Fruit fly (Drosophila melanogaster): ENCODE results near the gene Tet.
A peak's percentile ranks its signal among the peaks of the same experiment; 100 is the strongest.

Tet gene

dm6 chr3L:2782678-2783027 is 96.3 kb downstream of the Tet start:
- TF ChIP-seq lola (GFP tag; optimal IDR thresholded peaks at IDR 0.05) = no peak
- no peak for TF ChIP-seq Abd-B (GFP tag; optimal IDR thresholded peaks at IDR 0.05)
- no peak for TF ChIP-seq woc (GFP tag; optimal IDR thresholded peaks at IDR 0.05)
- no peak for TF ChIP-seq HLH106 (tag; optimal IDR thresholded peaks at IDR 0.05)
- TF ChIP-seq dl (GFP tag; optimal IDR thresholded peaks at IDR 0.05; ENCODE audit: insufficient read depth in 1 of 2, partially characterized antibody in 2 of 2) = no peak
- no peak for TF ChIP-seq usp (GFP tag; optimal IDR thresholded peaks at IDR 0.05)

- TF ChIP-seq Myc (optimal IDR thresholded peaks at IDR 0.05) = peak; percentile 35
- no peak for TF ChIP-seq CrebA (GFP tag; optimal IDR thresholded peaks at IDR 0.05; ENCODE audit: borderline replicate concordance)
- peak; percentile 49 for TF ChIP-seq Hr83 (GFP tag; optimal IDR thresholded peaks at IDR 0.05; ENCODE audit: poor library complexity, severe bottlenecking)
- TF ChIP-seq HLH106 (tag; optimal IDR thresholded peaks at IDR 0.05) = peak; percentile 35
- peak; percentile 18 for TF ChIP-seq ey (GFP tag; optimal IDR thresholded peaks at IDR 0.05)
- TF ChIP-seq Rel (GFP tag; optimal IDR thresholded peaks at IDR 0.05) = no peak
- peak; percentile 43 for TF ChIP-seq Rel (tag; optimal IDR thresholded peaks at IDR 0.05)
- TF ChIP-seq Abd-B (GFP tag; optimal IDR thresholded peaks at IDR 0.05) = no peak
Observed at dm6 chr3L:2781991-2782677, 96.8 kb downstream of the Tet start, which contains the start of gene Pgant6. Pgant6 (plus strand) TSS chr3L:2782255.

dm6 chr3L:2780711-2781110 is 98.2 kb downstream of the Tet start, which contains the start of gene mRpS35:
mRpS35 (plus strand) TSS chr3L:2780899.
- TF ChIP-seq lola (GFP tag; optimal IDR thresholded peaks at IDR 0.05) (no peak), Dif (GFP tag; optimal IDR thresholded peaks at IDR 0.05; ENCODE audit: partially characterized antibody) (no peak), Hr83 (GFP tag; optimal IDR thresholded peaks at IDR 0.05; ENCODE audit: poor library complexity, severe bottlenecking) (no peak), OdsH (GFP tag; optimal IDR thresholded peaks at IDR 0.05) (no peak), usp (GFP tag; optimal IDR thresholded peaks at IDR 0.05) (no peak), HLH106 (tag; optimal IDR thresholded peaks at IDR 0.05) (no peak), Rel (GFP tag; optimal IDR thresholded peaks at IDR 0.05) (no peak), Rel (tag; optimal IDR thresholded peaks at IDR 0.05) (no peak), Abd-B (GFP tag; optimal IDR thresholded peaks at IDR 0.05) (no peak), sv (GFP tag; optimal IDR thresholded peaks at IDR 0.05) (no peak), pan (optimal IDR thresholded peaks at IDR 0.05) (no peak), Vsx2 (GFP tag; optimal IDR thresholded peaks at IDR 0.05; ENCODE audit: partially characterized antibody) (no peak), tai (GFP tag; optimal IDR thresholded peaks at IDR 0.05) (no peak), CrebA (GFP tag; optimal IDR thresholded peaks at IDR 0.05; ENCODE audit: borderline replicate concordance) (no peak), Hr78 (GFP tag; optimal IDR thresholded peaks at IDR 0.05) (no peak), br (GFP tag; optimal IDR thresholded peaks at IDR 0.05) (no peak), rgr (GFP tag; optimal IDR thresholded peaks at IDR 0.05) (no peak), h (GFP tag; optimal IDR thresholded peaks at IDR 0.05) (no peak), fru (GFP tag; optimal IDR thresholded peaks at IDR 0.05) (no peak)

dm6 chr3L:2773968-2774461 is 104.9 kb downstream of the Tet start, which contains the start of the genes CG12093 and Atg2:
CG12093 (minus strand) TSS chr3L:2774007.
Atg2 (plus strand) TSS chr3L:2774338.
- TF ChIP-seq HLH106 (tag; optimal IDR thresholded peaks at IDR 0.05) (peak; percentile 96), Dif (GFP tag; optimal IDR thresholded peaks at IDR 0.05; ENCODE audit: partially characterized antibody) (no peak), usp (GFP tag; optimal IDR thresholded peaks at IDR 0.05) (no peak), OdsH (GFP tag; optimal IDR thresholded peaks at IDR 0.05) (peak; percentile 93), Myc (optimal IDR thresholded peaks at IDR 0.05) (no peak), dmrt93B (GFP tag; optimal IDR thresholded peaks at IDR 0.05) (peak; percentile 87), sv (GFP tag; optimal IDR thresholded peaks at IDR 0.05) (peak; percentile 92), CG9705 (GFP tag; optimal IDR thresholded peaks at IDR 0.05) (peak; percentile 92), fru (GFP tag; optimal IDR thresholded peaks at IDR 0.05) (peak; percentile 90), h (GFP tag; optimal IDR thresholded peaks at IDR 0.05) (peak; percentile 93), Dfd (GFP tag; optimal IDR thresholded peaks at IDR 0.05) (no peak), Mio (GFP tag; optimal IDR thresholded peaks at IDR 0.05) (peak; percentile 18), sage (GFP tag; optimal IDR thresholded peaks at IDR 0.05) (no peak), dsf (GFP tag; optimal IDR thresholded peaks at IDR 0.05; ENCODE audit: borderline replicate concordance) (no peak), dl (GFP tag; optimal IDR thresholded peaks at IDR 0.05; ENCODE audit: insufficient read depth in 1 of 2, partially characterized antibody in 2 of 2) (no peak), Hr83 (GFP tag; optimal IDR thresholded peaks at IDR 0.05; ENCODE audit: poor library complexity, severe bottlenecking) (peak; percentile 62), Rel (GFP tag; optimal IDR thresholded peaks at IDR 0.05) (no peak), Rel (tag; optimal IDR thresholded peaks at IDR 0.05) (peak; percentile 81), brk (GFP tag; optimal IDR thresholded peaks at IDR 0.05) (no peak), psq (GFP tag; optimal IDR thresholded peaks at IDR 0.05) (peak; percentile 89), ey (GFP tag; optimal IDR thresholded peaks at IDR 0.05) (peak; percentile 90), CG32264 (GFP tag; optimal IDR thresholded peaks at IDR 0.05) (peak; percentile 47), rgr (GFP tag; optimal IDR thresholded peaks at IDR 0.05) (peak; percentile 94), Sp1 (GFP tag; optimal IDR thresholded peaks at IDR 0.05) (peak; percentile 94), CrebA (GFP tag; optimal IDR thresholded peaks at IDR 0.05; ENCODE audit: borderline replicate concordance) (no peak), Vsx2 (GFP tag; optimal IDR thresholded peaks at IDR 0.05; ENCODE audit: partially characterized antibody) (no peak), GATAd (GFP tag; optimal IDR thresholded peaks at IDR 0.05) (peak; percentile 78), woc (GFP tag; optimal IDR thresholded peaks at IDR 0.05) (peak; percentile 87), br (GFP tag; optimal IDR thresholded peaks at IDR 0.05) (peak; percentile 87), lola (GFP tag; optimal IDR thresholded peaks at IDR 0.05) (no peak), Abd-B (GFP tag; optimal IDR thresholded peaks at IDR 0.05) (no peak), tai (GFP tag; optimal IDR thresholded peaks at IDR 0.05) (no peak), foxo (GFP tag; optimal IDR thresholded peaks at IDR 0.05) (peak in 1 of 2 experiments; percentile 97), N (GFP tag; optimal IDR thresholded peaks at IDR 0.05) (no peak)

All from whole organism, wandering third instar larva.